Worm (Caenorhabditis elegans) whole organism, mixed stage, embryonic: ENCODE data around the gene dtmk-1.
A peak's percentile ranks its signal among the peaks of the same experiment; 100 is the strongest.

Source experiments
- M03D4.4 ChIP-seq: sonication (generic microtip); optimal IDR thresholded peaks from 2 replicates; lab custom pipeline; 2017; ENCODE audit warnings: mild to moderate bottlenecking, missing genetic modification characterization, missing compliant biosample characterization
- bed-3 ChIP-seq: fragments of 200-800 bp; sonication (Bioruptor generic); optimal IDR thresholded peaks from 3 replicates; lab custom pipeline; 2018; ENCODE audit warnings: mild to moderate bottlenecking, missing genetic modification characterization, moderate library complexity, missing compliant biosample characterization
- blmp-1 ChIP-seq: fragments of 150-350 bp; optimal IDR thresholded peaks from 2 replicates; lab custom pipeline; 2014; ENCODE audit warnings: missing biosample characterization, missing genetic modification characterization
- ceh-39 ChIP-seq: fragments of 150-350 bp; optimal IDR thresholded peaks from 2 replicates; lab custom pipeline; 2014; ENCODE audit warnings: missing biosample characterization, missing genetic modification characterization
- ceh-83 ChIP-seq: fragments of 200-800 bp; sonication (Bioruptor generic); optimal IDR thresholded peaks from 2 replicates; lab custom pipeline; 2018; ENCODE audit warnings: mild to moderate bottlenecking, missing genetic modification characterization, missing compliant biosample characterization
- ces-1 ChIP-seq: fragments of 150-350 bp; optimal IDR thresholded peaks from 2 replicates; lab custom pipeline; 2014; ENCODE audit warnings: missing biosample characterization, missing genetic modification reagents, missing genetic modification characterization
- cnd-1 ChIP-seq: fragments of 200-800 bp; sonication (Bioruptor generic); optimal IDR thresholded peaks from 2 replicates; lab custom pipeline; 2018; ENCODE audit warnings: mild to moderate bottlenecking, missing genetic modification characterization, missing compliant biosample characterization
- drap-1 ChIP-seq: fragments of 200-800 bp; sonication (Bioruptor generic); optimal IDR thresholded peaks from 3 replicates; lab custom pipeline; 2018; ENCODE audit warnings: mild to moderate bottlenecking, missing genetic modification characterization, missing compliant biosample characterization
- elt-1 ChIP-seq: sonication (generic microtip); optimal IDR thresholded peaks from 2 replicates; lab custom pipeline; 2017; ENCODE audit warnings: missing genetic modification characterization, mild to moderate bottlenecking, missing compliant biosample characterization, antibody characterized with exemption, moderate library complexity, borderline replicate concordance; ENCODE audit not compliant: insufficient read depth
- elt-3 ChIP-seq: fragments of 150-350 bp; optimal IDR thresholded peaks from 2 replicates; lab custom pipeline; 2014; ENCODE audit warnings: missing biosample characterization, missing genetic modification characterization
- flh-1 ChIP-seq: fragments of 200-800 bp; sonication (Bioruptor generic); optimal IDR thresholded peaks from 2 replicates; lab custom pipeline; 2018; ENCODE audit warnings: mild to moderate bottlenecking, missing genetic modification characterization, moderate library complexity, missing compliant biosample characterization
- ham-2 ChIP-seq: fragments of 200-800 bp; sonication (Bioruptor generic); optimal IDR thresholded peaks from 2 replicates; lab custom pipeline; 2018; ENCODE audit warnings: mild to moderate bottlenecking, missing genetic modification characterization, missing compliant biosample characterization
- hlh-1 ChIP-seq: fragments of 150-350 bp; optimal IDR thresholded peaks from 2 replicates; lab custom pipeline; 2014; ENCODE audit warnings: missing biosample characterization, missing genetic modification reagents, missing genetic modification characterization
- lin-32 ChIP-seq: fragments of 200-800 bp; sonication (Bioruptor generic); optimal IDR thresholded peaks from 2 replicates; lab custom pipeline; 2018; ENCODE audit warnings: mild to moderate bottlenecking, missing genetic modification characterization, missing compliant biosample characterization
- lsy-2 ChIP-seq: fragments of 150-350 bp; optimal IDR thresholded peaks from 2 replicates; lab custom pipeline; 2014; ENCODE audit warnings: missing biosample characterization, missing genetic modification characterization
- mab-5 ChIP-seq: fragments of 150-350 bp; optimal IDR thresholded peaks from 2 replicates; lab custom pipeline; 2014; ENCODE audit warnings: missing biosample characterization, missing genetic modification characterization
- mep-1 ChIP-seq: fragments of 150-350 bp; optimal IDR thresholded peaks from 2 replicates; lab custom pipeline; 2017; ENCODE audit warnings: missing biosample characterization, missing genetic modification reagents, missing genetic modification characterization, inconsistent platforms
- mls-2 ChIP-seq: sonication (generic microtip); optimal IDR thresholded peaks from 2 replicates; lab custom pipeline; 2016; ENCODE audit warnings: mild to moderate bottlenecking, missing genetic modification characterization, moderate library complexity, missing compliant biosample characterization
- nhr-12 ChIP-seq: fragments of 150-350 bp; optimal IDR thresholded peaks from 2 replicates; lab custom pipeline; 2014; ENCODE audit warnings: missing biosample characterization, missing genetic modification characterization
- nhr-2 ChIP-seq: fragments of 150-350 bp; optimal IDR thresholded peaks from 2 replicates; lab custom pipeline; 2014; ENCODE audit warnings: missing biosample characterization, missing genetic modification characterization
- nhr-237 ChIP-seq: fragments of 150-350 bp; optimal IDR thresholded peaks from 2 replicates; lab custom pipeline; 2014; ENCODE audit warnings: missing biosample characterization, missing genetic modification characterization
- nhr-28 ChIP-seq: fragments of 150-350 bp; optimal IDR thresholded peaks from 2 replicates; lab custom pipeline; 2014; ENCODE audit warnings: missing biosample characterization, missing genetic modification characterization
- nhr-76 ChIP-seq: sonication (generic microtip); optimal IDR thresholded peaks from 2 replicates; lab custom pipeline; 2017; ENCODE audit warnings: missing biosample characterization, missing genetic modification characterization
- pha-4 ChIP-seq: fragments of 150-350 bp; optimal IDR thresholded peaks from 2 replicates; lab custom pipeline; 2018; ENCODE audit warnings: missing biosample characterization, missing genetic modification reagents, missing genetic modification characterization
- sem-2 ChIP-seq: fragments of 200-800 bp; sonication (Bioruptor generic); optimal IDR thresholded peaks from 2 replicates; lab custom pipeline; 2018; ENCODE audit warnings: mild to moderate bottlenecking, missing genetic modification characterization, missing compliant biosample characterization
- snpc-4 ChIP-seq: fragments of 150-350 bp; optimal IDR thresholded peaks from 2 replicates; lab custom pipeline; 2014; ENCODE audit warnings: missing biosample characterization, missing genetic modification characterization
- sptf-1 ChIP-seq: sonication (generic microtip); optimal IDR thresholded peaks from 2 replicates; lab custom pipeline; 2017; ENCODE audit warnings: mild to moderate bottlenecking, missing genetic modification characterization, moderate library complexity, missing compliant biosample characterization
- tbx-8 ChIP-seq: fragments of 200-800 bp; sonication (Bioruptor generic); optimal IDR thresholded peaks from 2 replicates; lab custom pipeline; 2018; ENCODE audit warnings: mild to moderate bottlenecking, missing genetic modification characterization, moderate library complexity, missing compliant biosample characterization
- unc-120 ChIP-seq: sonication (generic microtip); optimal IDR thresholded peaks from 2 replicates; lab custom pipeline; 2017; ENCODE audit warnings: missing genetic modification characterization, missing compliant biosample characterization; ENCODE audit not compliant: poor library complexity, severe bottlenecking
- unc-39 ChIP-seq: fragments of 150-350 bp; optimal IDR thresholded peaks from 2 replicates; lab custom pipeline; 2014; ENCODE audit warnings: missing biosample characterization, missing genetic modification characterization
- zip-8 ChIP-seq: fragments of 150-350 bp; optimal IDR thresholded peaks from 2 replicates; lab custom pipeline; 2014; ENCODE audit warnings: missing biosample characterization, missing genetic modification characterization
- ztf-11 ChIP-seq: fragments of 150-350 bp; optimal IDR thresholded peaks from 2 replicates; lab custom pipeline; 2014; ENCODE audit warnings: missing biosample characterization, missing genetic modification characterization

dtmk-1 gene

ce11 chrII:9966954-9967353, at the start of gene dtmk-1:
Gene dtmk-1, minus strand, starts transcription at chrII:9967099.
- TF ChIP-seq ztf-11 = no peak
- TF ChIP-seq hlh-1 = no peak
- TF ChIP-seq elt-1 = peak; percentile 86
- TF ChIP-seq sem-2 = no peak
- TF ChIP-seq drap-1 (GFP tag; lab: Kevin White, UChicago) = no peak
- no peak for TF ChIP-seq tbx-8 (GFP tag; lab: Kevin White, UChicago)
- no peak for TF ChIP-seq sptf-1 (tag; lab: Kevin White, UChicago)

DNA sequence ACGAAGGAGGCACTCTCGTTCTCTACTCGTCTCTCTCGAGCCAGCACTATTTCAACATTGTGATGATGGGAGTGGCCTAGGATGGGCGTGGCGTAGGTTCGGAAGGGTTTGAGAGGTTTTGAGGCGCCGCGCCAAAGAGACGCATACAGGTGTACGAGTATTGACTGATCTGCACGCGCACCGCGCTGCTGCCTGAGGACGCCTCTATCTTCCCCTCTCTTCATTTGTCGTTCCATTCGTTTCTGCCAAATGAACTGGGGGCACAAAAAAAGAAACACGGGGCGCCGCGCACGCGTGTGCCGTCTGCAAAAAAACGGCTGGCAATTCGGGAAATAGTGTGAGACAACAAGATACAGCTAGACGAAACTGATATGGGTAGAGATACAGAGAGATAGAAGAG, 49.1 kb upstream of the dtmk-1 start, which contains the start of gene lec-2:
lec-2 (minus strand) TSS at position 171 of the 400 bp plus-strand sequence.
- TF ChIP-seq lsy-2 (no peak), nhr-237 (tag; lab: Kevin White, UChicago) (no peak), M03D4.4 (tag; lab: Kevin White, UChicago) (no peak), bed-3 (no peak), zip-8 (tag; lab: Kevin White, UChicago) (no peak), ztf-11 (no peak), flh-1 (GFP tag; lab: Kevin White, UChicago) (no peak), pha-4 (tag; lab: Kevin White, UChicago) (no peak), sptf-1 (tag; lab: Kevin White, UChicago) (no peak), ham-2 (GFP tag; lab: Kevin White, UChicago) (no peak), drap-1 (GFP tag; lab: Kevin White, UChicago) (no peak), nhr-76 (tag; lab: Kevin White, UChicago) (no peak), blmp-1 (tag; lab: Kevin White, UChicago) (no peak), tbx-8 (GFP tag; lab: Kevin White, UChicago) (no peak), mls-2 (no peak), ceh-39 (tag; lab: Kevin White, UChicago) (no peak), mep-1 (tag; lab: Kevin White, UChicago) (no peak)

- TF ChIP-seq nhr-2 (tag; lab: Kevin White, UChicago) (no peak), tbx-8 (GFP tag; lab: Kevin White, UChicago) (no peak), ceh-39 (tag; lab: Kevin White, UChicago) (no peak), nhr-237 (tag; lab: Kevin White, UChicago) (no peak), lsy-2 (no peak), mab-5 (no peak), nhr-12 (no peak), snpc-4 (tag; lab: Kevin White, UChicago) (no peak), drap-1 (GFP tag; lab: Kevin White, UChicago) (no peak), bed-3 (no peak), blmp-1 (tag; lab: Kevin White, UChicago) (no peak), unc-39 (no peak), pha-4 (tag; lab: Kevin White, UChicago) (no peak), nhr-28 (tag; lab: Kevin White, UChicago) (no peak), mls-2 (no peak), nhr-76 (tag; lab: Kevin White, UChicago) (no peak), ham-2 (GFP tag; lab: Kevin White, UChicago) (no peak), ceh-83 (GFP tag; lab: Kevin White, UChicago) (no peak), ces-1 (GFP tag; lab: Kevin White, UChicago) (no peak)
- TF ChIP-seq, all 35 proteins: peak for 0
Observed at ce11 chrII:10014384-10014783, 47.5 kb upstream of the dtmk-1 start.

ce11 chrII:10012490-10012889, 45.6 kb upstream of the dtmk-1 start:
- TF ChIP-seq ceh-83 (GFP tag; lab: Kevin White, UChicago) = no peak
- TF ChIP-seq ceh-39 (tag; lab: Kevin White, UChicago) = no peak
- TF ChIP-seq M03D4.4 (tag; lab: Kevin White, UChicago) = no peak
- no peak for TF ChIP-seq zip-8 (tag; lab: Kevin White, UChicago)
- TF ChIP-seq ces-1 (GFP tag; lab: Kevin White, UChicago) = no peak
- no peak for TF ChIP-seq lsy-2
- TF ChIP-seq hlh-1 = no peak
- TF ChIP-seq unc-39 = no peak
- no peak for TF ChIP-seq lin-32 (GFP tag; lab: Kevin White, UChicago)
- no peak for TF ChIP-seq pha-4 (tag; lab: Kevin White, UChicago)
- TF ChIP-seq elt-3 (tag; lab: Kevin White, UChicago) = no peak
- TF ChIP-seq elt-1 = no peak
- TF ChIP-seq cnd-1 (tag; lab: Kevin White, UChicago) = no peak
- no peak for TF ChIP-seq sem-2
- TF ChIP-seq mls-2 = no peak
- TF ChIP-seq tbx-8 (GFP tag; lab: Kevin White, UChicago) = no peak
- TF ChIP-seq unc-120 (tag; lab: Kevin White, UChicago) = no peak
- no peak for TF ChIP-seq bed-3
- TF ChIP-seq nhr-76 (tag; lab: Kevin White, UChicago) = no peak
